Worm (Caenorhabditis elegans) whole organism, late embryonic: ENCODE results near the gene daf-18.

Experiments used
- C08G9.2 ChIP-seq: sonication (generic microtip); optimal IDR thresholded peaks from 2 replicates; lab custom pipeline; 2016; ENCODE audit warnings: mild to moderate bottlenecking, missing genetic modification characterization, moderate library complexity, missing compliant biosample characterization
- F13H6.1 ChIP-seq: sonication (generic microtip); optimal IDR thresholded peaks from 2 replicates; lab custom pipeline; 2016; ENCODE audit warnings: missing genetic modification characterization, missing compliant biosample characterization
- K02D7.2 ChIP-seq: sonication (generic microtip); optimal IDR thresholded peaks from 2 replicates; lab custom pipeline; 2017; ENCODE audit warnings: mild to moderate bottlenecking, missing genetic modification characterization, missing compliant biosample characterization
- K09A11.1 ChIP-seq: sonication (generic microtip); optimal IDR thresholded peaks from 2 replicates; lab custom pipeline; 2017; ENCODE audit warnings: antibody characterized with exemption, mild to moderate bottlenecking, missing genetic modification characterization, missing compliant biosample characterization; ENCODE audit not compliant: insufficient read depth
- ahr-1 ChIP-seq: sonication (generic microtip); optimal IDR thresholded peaks from 2 replicates; lab custom pipeline; 2016; ENCODE audit warnings: missing genetic modification characterization, missing compliant biosample characterization
- ceh-14 ChIP-seq: sonication (generic microtip); optimal IDR thresholded peaks from 2 replicates; lab custom pipeline; 2016; ENCODE audit warnings: missing genotype, missing genetic modification characterization, missing compliant biosample characterization
- ceh-19 ChIP-seq: fragments of 200-800 bp; sonication (Bioruptor generic); optimal IDR thresholded peaks from 2 replicates; lab custom pipeline; 2018; ENCODE audit warnings: mild to moderate bottlenecking, missing genetic modification characterization, missing compliant biosample characterization
- ceh-22 ChIP-seq: sonication (generic microtip); optimal IDR thresholded peaks from 2 replicates; lab custom pipeline; 2017; ENCODE audit warnings: missing biosample characterization, missing genetic modification characterization
- ceh-24 ChIP-seq: sonication (generic microtip); optimal IDR thresholded peaks from 2 replicates; lab custom pipeline; 2016; ENCODE audit warnings: mild to moderate bottlenecking, missing genetic modification characterization, missing compliant biosample characterization
- dmd-4 ChIP-seq: sonication (generic microtip); optimal IDR thresholded peaks from 2 replicates; lab custom pipeline; 2016; ENCODE audit warnings: borderline replicate concordance, missing genetic modification characterization, missing compliant biosample characterization
- eyg-1 ChIP-seq: sonication (generic microtip); optimal IDR thresholded peaks from 2 replicates; lab custom pipeline; 2016; ENCODE audit warnings: missing genotype, missing genetic modification characterization, missing compliant biosample characterization
- fkh-6 ChIP-seq: sonication (generic microtip); optimal IDR thresholded peaks from 2 replicates; lab custom pipeline; 2016; ENCODE audit warnings: missing genetic modification characterization, missing compliant biosample characterization
- hlh-13 ChIP-seq: fragments of 200-800 bp; sonication (Bioruptor generic); optimal IDR thresholded peaks from 2 replicates; lab custom pipeline; 2018; ENCODE audit warnings: mild to moderate bottlenecking, missing genetic modification characterization, missing compliant biosample characterization
- hlh-15 ChIP-seq: sonication (generic microtip); optimal IDR thresholded peaks from 2 replicates; lab custom pipeline; 2016; ENCODE audit warnings: missing genetic modification characterization, missing compliant biosample characterization
- hlh-6 ChIP-seq: sonication (generic microtip); optimal IDR thresholded peaks from 2 replicates; lab custom pipeline; 2016; ENCODE audit warnings: missing genotype, missing genetic modification characterization, missing compliant biosample characterization
- hlh-8 ChIP-seq: sonication (generic microtip); optimal IDR thresholded peaks from 2 replicates; lab custom pipeline; 2016; ENCODE audit warnings: missing genotype, missing genetic modification characterization, missing compliant biosample characterization
- lim-6 ChIP-seq: sonication (generic microtip); optimal IDR thresholded peaks from 2 replicates; lab custom pipeline; 2016; ENCODE audit warnings: missing genetic modification characterization, missing compliant biosample characterization
- mec-3 ChIP-seq: sonication (generic microtip); optimal IDR thresholded peaks from 2 replicates; lab custom pipeline; 2016; ENCODE audit warnings: borderline replicate concordance, missing genetic modification characterization, missing compliant biosample characterization
- nfya-1 ChIP-seq: sonication (generic microtip); optimal IDR thresholded peaks from 2 replicates; lab custom pipeline; 2017; ENCODE audit warnings: missing genetic modification characterization, mild to moderate bottlenecking, missing compliant biosample characterization, antibody characterized with exemption, moderate library complexity
- nhr-232 ChIP-seq: sonication (generic microtip); optimal IDR thresholded peaks from 2 replicates; lab custom pipeline; 2016; ENCODE audit warnings: missing genetic modification characterization, missing compliant biosample characterization
- npax-4 ChIP-seq: sonication (generic microtip); optimal IDR thresholded peaks from 2 replicates; lab custom pipeline; 2016; ENCODE audit warnings: missing genetic modification characterization, missing compliant biosample characterization
- odd-2 ChIP-seq: sonication (generic microtip); optimal IDR thresholded peaks from 2 replicates; lab custom pipeline; 2017; ENCODE audit warnings: antibody characterized with exemption, mild to moderate bottlenecking, missing genetic modification characterization, missing compliant biosample characterization
- pag-3 ChIP-seq: sonication (generic microtip); optimal IDR thresholded peaks from 2 replicates; lab custom pipeline; 2016; ENCODE audit warnings: missing compliant biosample characterization, missing genetic modification characterization, borderline replicate concordance
- pat-9 ChIP-seq: fragments of 200-800 bp; sonication (Bioruptor generic); optimal IDR thresholded peaks from 2 replicates; lab custom pipeline; 2018; ENCODE audit warnings: mild to moderate bottlenecking, missing genetic modification characterization, moderate library complexity, missing compliant biosample characterization
- pax-1 ChIP-seq: fragments of 150-350 bp; optimal IDR thresholded peaks from 2 replicates; lab custom pipeline; 2014; ENCODE audit warnings: missing biosample characterization, missing genetic modification characterization
- pha-2 ChIP-seq: sonication (generic microtip); optimal IDR thresholded peaks from 2 replicates; lab custom pipeline; 2017; ENCODE audit warnings: mild to moderate bottlenecking, missing genetic modification characterization, missing compliant biosample characterization
- pha-4 ChIP-seq: fragments of 150-350 bp; optimal IDR thresholded peaks from 2 replicates; lab custom pipeline; 2018; ENCODE audit warnings: missing biosample characterization, missing genetic modification reagents, missing genetic modification characterization
- pqm-1 ChIP-seq: sonication (generic microtip); optimal IDR thresholded peaks from 2 replicates; lab custom pipeline; 2016; ENCODE audit warnings: missing genetic modification characterization, missing compliant biosample characterization
- pros-1 ChIP-seq: fragments of 150-350 bp; optimal IDR thresholded peaks from 2 replicates; lab custom pipeline; 2014; ENCODE audit warnings: missing biosample characterization, missing genetic modification reagents, missing genetic modification characterization
- rnt-1 ChIP-seq: sonication (generic microtip); optimal IDR thresholded peaks from 2 replicates; lab custom pipeline; 2016; ENCODE audit warnings: missing genetic modification characterization, missing compliant biosample characterization
- sox-2 ChIP-seq: fragments of 200-800 bp; sonication (Bioruptor generic); IDR thresholded peaks from 2 replicates; pipeline ENCODE4 v1.3.6; 2022; ENCODE audit warnings: missing genetic modification reagents, missing genetic modification characterization, missing compliant biosample characterization
- unc-42 ChIP-seq: sonication (generic microtip); optimal IDR thresholded peaks from 2 replicates; lab custom pipeline; 2016; ENCODE audit warnings: missing genotype, missing genetic modification characterization, missing compliant biosample characterization
- unc-55 ChIP-seq: sonication (generic microtip); optimal IDR thresholded peaks from 2 replicates; lab custom pipeline; 2017; ENCODE audit warnings: missing biosample characterization, missing genetic modification reagents, missing genetic modification characterization
- unc-86 ChIP-seq: sonication (generic microtip); optimal IDR thresholded peaks from 2 replicates; lab custom pipeline; 2016; ENCODE audit warnings: missing genetic modification characterization, missing compliant biosample characterization
- zip-5 ChIP-seq: sonication (generic microtip); optimal IDR thresholded peaks from 2 replicates; lab custom pipeline; 2016; ENCODE audit warnings: missing genetic modification characterization, missing compliant biosample characterization
- ztf-16 ChIP-seq: sonication (generic microtip); optimal IDR thresholded peaks from 2 replicates; lab custom pipeline; 2017; ENCODE audit warnings: missing genetic modification characterization, missing compliant biosample characterization

Gene daf-18

DNA sequence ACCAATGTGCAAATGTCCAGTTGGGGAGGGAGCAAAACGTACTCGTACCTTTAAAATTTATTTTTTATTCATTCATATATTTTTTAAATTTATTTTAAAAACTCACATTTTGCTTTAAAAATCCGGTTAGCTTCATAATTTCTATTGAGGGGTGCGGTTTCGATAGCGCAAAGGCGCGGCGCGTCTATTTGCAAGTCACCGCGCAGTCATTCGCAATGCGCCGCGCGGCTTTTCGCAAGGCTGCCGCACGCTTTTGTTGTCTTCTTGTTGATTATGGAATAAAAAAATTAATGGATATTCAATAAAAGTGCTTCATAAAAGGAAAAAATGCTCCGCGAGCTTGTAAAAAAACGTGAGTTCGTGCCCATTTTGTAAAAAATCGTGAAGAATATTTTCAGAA lies 34.7 kb downstream of the daf-18 start, which contains the start of the genes ears-2 and uncp-18 (continued):
- TF ChIP-seq ceh-19 (GFP tag; lab: Kevin White, UChicago), result peak; percentile 98
- peak; percentile 99 for TF ChIP-seq hlh-15 (tag; lab: Kevin White, UChicago)
- peak; percentile 96 for TF ChIP-seq npax-4
- TF ChIP-seq zip-5, result peak; percentile 97
- peak; percentile 99 for TF ChIP-seq ahr-1 (tag; lab: Kevin White, UChicago)
- TF ChIP-seq eyg-1 (tag; lab: Kevin White, UChicago), result peak; percentile 98
- peak; percentile 99 for TF ChIP-seq pat-9 (tag; lab: Kevin White, UChicago)
- TF ChIP-seq nfya-1 (tag; lab: Kevin White, UChicago), result peak; percentile 93
- TF ChIP-seq ceh-22, result peak; percentile 69
- TF ChIP-seq ztf-16, result peak; percentile 99
- peak; percentile 99 for TF ChIP-seq rnt-1
- peak; percentile 99 for TF ChIP-seq hlh-8 (tag; lab: Kevin White, UChicago)
- TF ChIP-seq mec-3 (tag; lab: Kevin White, UChicago), result peak; percentile 93
- peak; percentile 97 for TF ChIP-seq C08G9.2 (tag; lab: Kevin White, UChicago)
- TF ChIP-seq pqm-1, result peak; percentile 97
- peak; percentile 99 for TF ChIP-seq lim-6
- TF ChIP-seq hlh-6 (tag; lab: Kevin White, UChicago), result peak; percentile 92
- TF ChIP-seq ceh-14 (tag; lab: Kevin White, UChicago), result peak; percentile 99
- TF ChIP-seq dmd-4 (tag; lab: Kevin White, UChicago), result peak; percentile 98
- peak; percentile 97 for TF ChIP-seq K09A11.1
- TF ChIP-seq pros-1 (tag; lab: Kevin White, UChicago), result no peak
- TF ChIP-seq F13H6.1 (tag; lab: Kevin White, UChicago), result peak; percentile 98
- peak; percentile 90 for TF ChIP-seq fkh-6 (tag; lab: Kevin White, UChicago)

DNA sequence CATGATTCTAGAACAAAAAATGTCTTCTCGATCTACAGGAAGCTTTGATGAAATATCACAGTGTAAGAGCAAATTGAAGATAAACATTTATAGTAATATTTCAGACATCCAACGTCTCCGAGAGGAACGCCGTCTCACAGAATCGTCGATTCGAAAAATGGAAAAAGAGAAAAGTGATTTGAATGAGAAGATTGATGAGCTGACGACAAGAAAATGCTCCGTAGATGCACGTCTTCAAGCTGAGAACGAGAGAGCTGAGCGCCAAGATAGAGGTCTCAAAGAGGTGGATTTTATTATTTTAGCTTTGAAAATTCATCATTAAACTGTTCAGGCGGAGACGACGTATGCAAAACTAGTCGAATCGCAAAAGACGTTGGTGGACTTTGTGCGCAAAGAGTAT lies 36.9 kb downstream of the daf-18 start, which contains the start of gene ssna-1:
TSS of gene ssna-1 (plus strand) at position 12 of the 400 bp plus-strand sequence.
- TF ChIP-seq K02D7.2 (tag; lab: Kevin White, UChicago) (no peak), unc-55 (GFP tag; lab: Kevin White, UChicago) (no peak), nhr-232 (no peak), ceh-24 (tag; lab: Kevin White, UChicago) (no peak), ceh-19 (GFP tag; lab: Kevin White, UChicago) (no peak), pag-3 (tag; lab: Kevin White, UChicago) (no peak), eyg-1 (tag; lab: Kevin White, UChicago) (no peak), pax-1 (tag; lab: Kevin White, UChicago) (no peak), pha-2 (tag; lab: Kevin White, UChicago) (no peak), sox-2 (GFP tag; lab: Robert Waterston, UW) (no peak), unc-86 (no peak), ceh-14 (tag; lab: Kevin White, UChicago) (no peak), fkh-6 (tag; lab: Kevin White, UChicago) (no peak), pha-4 (tag; lab: Kevin White, UChicago) (no peak), hlh-13 (GFP tag; lab: Kevin White, UChicago) (no peak), unc-42 (tag; lab: Kevin White, UChicago) (no peak)

DNA sequence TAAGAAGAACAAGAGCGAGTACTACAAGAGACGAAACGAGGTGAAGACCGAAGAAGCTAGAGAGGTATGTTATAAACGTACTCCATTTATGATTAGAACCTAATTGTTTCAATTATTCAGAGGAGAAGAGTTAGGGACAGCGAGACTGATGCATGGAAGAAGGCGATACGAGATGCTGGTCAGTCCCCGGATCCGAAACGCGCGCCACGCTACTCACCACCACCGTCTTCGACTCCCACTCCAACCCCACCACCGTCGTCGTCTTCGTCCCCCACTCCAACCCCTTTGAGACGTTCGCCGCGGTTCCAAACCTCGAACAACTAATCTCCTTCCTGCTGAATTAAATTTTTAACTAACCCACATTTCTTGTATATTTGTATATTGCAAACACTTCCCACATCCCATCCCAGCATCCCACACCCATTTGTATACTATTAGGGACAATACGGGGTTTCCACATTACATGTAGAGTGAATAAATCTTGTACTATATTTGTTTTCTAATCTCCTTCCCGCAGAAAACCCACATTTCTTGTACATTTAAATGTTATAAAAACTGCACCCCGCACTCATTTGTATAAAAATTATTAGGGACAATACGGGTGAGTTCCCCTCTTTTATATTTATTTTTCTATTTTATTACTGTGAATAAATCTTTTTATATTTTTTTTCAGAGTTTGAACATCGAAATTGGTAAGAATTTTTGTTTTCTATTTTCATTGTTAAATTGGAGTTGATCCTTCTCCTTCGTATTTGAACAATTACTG lies 37.5 kb downstream of the daf-18 start:
- TF ChIP-seq odd-2 (tag; lab: Kevin White, UChicago) (no peak), C08G9.2 (tag; lab: Kevin White, UChicago) (no peak), ztf-16 (no peak)
